Fruit fly (Drosophila melanogaster): ENCODE results near the gene zuc.

- no peak for TF ChIP-seq tj (GFP tag; optimal IDR thresholded peaks at IDR 0.05)
- TF ChIP-seq CG1620 (GFP tag; optimal IDR thresholded peaks at IDR 0.05): no peak
- no peak for TF ChIP-seq cic (GFP tag; optimal IDR thresholded peaks at IDR 0.05)
- no peak for TF ChIP-seq cnc (optimal IDR thresholded peaks at IDR 0.05)
- TF ChIP-seq CG7045 (GFP tag; optimal IDR thresholded peaks at IDR 0.05): no peak
- TF ChIP-seq CG7101 (tag; optimal IDR thresholded peaks at IDR 0.05): no peak
- TF ChIP-seq Clk (GFP tag; optimal IDR thresholded peaks at IDR 0.05): no peak
- no peak for TF ChIP-seq toe (GFP tag; optimal IDR thresholded peaks at IDR 0.05)
- no peak for TF ChIP-seq CG5204 (GFP tag; optimal IDR thresholded peaks at IDR 0.05)
Observed at dm6 chr2L:11977721-11978120, 12.0 kb downstream of the zuc start.
